Worm (Caenorhabditis elegans): ENCODE data around the gene twk-42.

- no peak for TF ChIP-seq ztf-23 (GFP tag; IDR thresholded peaks at IDR 0.05)
- no peak for TF ChIP-seq ref-1 (GFP tag; conservative IDR thresholded peaks at IDR 0.05)
- TF ChIP-seq ztf-29 (GFP tag; IDR thresholded peaks at IDR 0.05): no peak
- no peak for TF ChIP-seq klf-2 (GFP tag; conservative IDR thresholded peaks at IDR 0.05)
- TF ChIP-seq med-1 (GFP tag; optimal IDR thresholded peaks at IDR 0.05; ENCODE audit: insufficient read depth): no peak
- no peak for TF ChIP-seq tab-1 (GFP tag; IDR thresholded peaks at IDR 0.05)
- no peak for TF ChIP-seq flt-1 (GFP tag; IDR thresholded peaks at IDR 0.05)
- no peak for TF ChIP-seq T22C8.4 (GFP tag; IDR thresholded peaks at IDR 0.05)
These were observed 19.9 kb upstream of the twk-42 start for ce11 chrV:17752340-17752739.
